Worm (Caenorhabditis elegans) whole organism, L2 larva: ENCODE measurements around the gene rgs-10.

ENCODE experiments used
- elt-3 ChIP-seq: sonication (generic microtip); optimal IDR thresholded peaks from 2 replicates; lab custom pipeline; 2017; ENCODE audit warnings: missing biosample characterization, missing genetic modification characterization
- lsy-2 ChIP-seq, 2 experiments: fragments of 150-350 bp in 1 of 2; sonication (generic microtip) in 1 of 2; optimal IDR thresholded peaks; 2 replicates each; lab custom pipeline; 2014 to 2017; ENCODE audit warnings: missing biosample characterization in 2 of 2, missing genetic modification characterization in 2 of 2
- mab-5 ChIP-seq: fragments of 150-350 bp; optimal IDR thresholded peaks from 2 replicates; lab custom pipeline; 2014; ENCODE audit warnings: missing biosample characterization, missing genetic modification characterization
- skn-1 ChIP-seq: sonication (generic microtip); optimal IDR thresholded peaks from 2 replicates; lab custom pipeline; 2017; ENCODE audit warnings: missing biosample characterization, missing genetic modification characterization
- snpc-4 ChIP-seq: fragments of 150-350 bp; optimal IDR thresholded peaks from 2 replicates; lab custom pipeline; 2014; ENCODE audit warnings: missing biosample characterization, missing genetic modification characterization

Gene rgs-10

DNA sequence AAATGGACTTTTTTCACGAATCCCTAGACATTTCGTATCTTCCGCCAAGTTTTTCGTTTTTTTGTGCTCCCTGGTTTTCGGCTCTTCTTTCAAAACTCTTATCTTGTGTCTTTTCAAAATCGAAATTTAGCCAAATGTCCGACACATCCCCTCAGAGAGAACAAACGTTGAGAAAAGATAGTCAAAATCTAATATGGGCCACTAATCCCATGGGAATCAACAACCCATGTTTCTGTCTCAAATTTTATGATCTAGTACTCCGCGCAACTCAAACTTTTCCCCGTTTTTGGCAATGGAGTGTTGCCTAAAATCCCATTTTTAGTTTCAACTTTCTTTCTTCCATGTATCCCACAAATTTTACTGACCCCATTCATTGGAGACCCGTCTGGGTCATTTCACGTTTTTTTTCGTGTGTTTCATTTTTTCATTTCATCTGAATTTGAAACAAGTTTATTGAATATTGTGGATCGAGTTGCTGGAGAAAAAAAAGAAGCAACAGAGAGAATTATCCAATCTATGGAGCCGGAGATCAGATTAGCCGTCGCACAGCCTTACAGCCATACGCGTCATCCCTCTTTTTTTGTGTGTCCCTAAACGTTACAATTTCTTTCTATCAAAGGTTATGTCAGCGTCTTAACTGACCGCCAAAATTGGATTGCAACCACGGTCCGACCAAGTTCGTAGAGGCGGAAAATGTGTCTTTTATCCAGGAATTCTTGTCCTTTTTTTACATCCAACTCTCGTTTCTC lies 49.1 kb downstream of the rgs-10 start:
- TF ChIP-seq lsy-2 (tag; optimal IDR thresholded peaks at IDR 0.05; lab: Kevin White, UChicago) (peak in 1 of 2 experiments; percentile 5), mab-5 (peak; percentile 67), elt-3 (tag; lab: Kevin White, UChicago) (no peak), skn-1 (tag; lab: Kevin White, UChicago) (no peak), snpc-4 (tag; lab: Kevin White, UChicago) (peak; percentile 12)
